Worm (Caenorhabditis elegans): ENCODE data around the gene Y58A7A.5.

Gene Y58A7A.5

DNA sequence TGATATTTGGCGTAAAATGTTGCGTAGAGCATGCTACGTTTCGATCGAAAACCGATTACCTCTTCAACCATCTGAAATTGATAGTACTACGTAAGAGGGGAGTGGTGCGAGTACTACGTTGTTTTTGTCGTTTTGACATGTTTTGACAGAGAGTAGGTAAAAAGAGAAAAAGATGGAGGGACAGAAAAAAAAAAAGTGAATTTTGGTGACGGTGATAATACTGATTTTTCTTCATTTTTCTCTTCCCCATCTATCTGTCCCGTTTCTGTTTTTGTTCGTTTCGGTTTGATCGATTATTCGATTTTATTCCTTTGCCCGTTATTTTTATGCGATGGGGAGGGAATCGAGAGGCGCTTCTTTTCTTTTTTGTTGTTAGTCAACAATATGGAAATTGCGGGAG is 45.8 kb downstream of the Y58A7A.5 start, which contains the start of gene K11D12.8:
Gene K11D12.8 (minus strand): TSS at position 77 of the 400 bp plus-strand sequence.
- TF ChIP-seq dmd-4 (tag; optimal IDR thresholded peaks at IDR 0.05) (no peak), gmeb-1 (tag; optimal IDR thresholded peaks at IDR 0.05) (no peak), elt-3 (tag; optimal IDR thresholded peaks at IDR 0.05) (no peak), ztf-11 (tag; optimal IDR thresholded peaks at IDR 0.05) (no peak), nhr-11 (tag; optimal IDR thresholded peaks at IDR 0.05) (no peak), aly-2 (tag; optimal IDR thresholded peaks at IDR 0.05) (no peak), nhr-23 (tag; optimal IDR thresholded peaks at IDR 0.05) (no peak), snpc-4 (tag; optimal IDR thresholded peaks at IDR 0.05) (no peak), skn-1 (tag; optimal IDR thresholded peaks at IDR 0.05) (no peak), ztf-4 (tag; optimal IDR thresholded peaks at IDR 0.05) (no peak), ama-1 (optimal IDR thresholded peaks at IDR 0.05) (no peak), lin-13 (GFP tag; optimal IDR thresholded peaks at IDR 0.05) (no peak), R02D3.7 (tag; optimal IDR thresholded peaks at IDR 0.05) (no peak), unc-55 (GFP tag; optimal IDR thresholded peaks at IDR 0.05) (no peak), sma-9 (GFP tag; optimal IDR thresholded peaks at IDR 0.05) (no peak), sma-9 (tag; optimal IDR thresholded peaks at IDR 0.05) (no peak), ceh-16 (tag; optimal IDR thresholded peaks at IDR 0.05) (no peak), zag-1 (tag; optimal IDR thresholded peaks at IDR 0.05) (no peak), mab-5 (tag; optimal IDR thresholded peaks at IDR 0.05) (no peak), nhr-129 (tag; optimal IDR thresholded peaks at IDR 0.05) (no peak), fos-1 (tag; optimal IDR thresholded peaks at IDR 0.05) (no peak)

DNA sequence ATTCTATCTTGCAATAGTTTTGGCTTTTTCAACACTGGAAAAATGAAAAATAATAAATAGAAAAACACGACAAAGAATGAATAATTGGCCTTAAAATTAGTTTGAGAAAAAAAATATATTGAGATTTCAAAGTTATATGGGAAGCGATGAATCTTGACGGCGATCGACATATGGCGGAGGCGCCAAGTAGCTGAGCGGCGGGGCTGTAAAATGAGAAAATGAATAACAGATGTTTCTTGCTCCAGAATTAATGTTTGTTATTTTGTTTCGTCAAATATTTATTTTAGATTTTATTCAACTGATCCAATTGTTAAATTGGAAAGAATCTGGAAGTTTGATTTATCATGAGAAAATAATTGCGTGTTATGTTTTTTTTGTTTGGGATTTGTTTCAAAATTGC is 47.2 kb downstream of the Y58A7A.5 start, which contains the start of gene K11D12.11:
Gene K11D12.11 (minus strand): TSS at position 42 of the 400 bp plus-strand sequence.
- no peak for TF ChIP-seq nhr-6 (tag; optimal IDR thresholded peaks at IDR 0.05)
- no peak for TF ChIP-seq sem-4 (tag; optimal IDR thresholded peaks at IDR 0.05)
- TF ChIP-seq F13H6.1 (tag; optimal IDR thresholded peaks at IDR 0.05): no peak

ce11 chrV:5038449-5038848 is 48.3 kb downstream of the Y58A7A.5 start:
- TF ChIP-seq ztf-4 (tag; optimal IDR thresholded peaks at IDR 0.05) (no peak), skn-1 (tag; optimal IDR thresholded peaks at IDR 0.05) (no peak), gmeb-1 (tag; optimal IDR thresholded peaks at IDR 0.05) (no peak), aly-2 (tag; optimal IDR thresholded peaks at IDR 0.05) (no peak), nhr-25 (tag; optimal IDR thresholded peaks at IDR 0.05) (peak; percentile 27), ama-1 (optimal IDR thresholded peaks at IDR 0.05) (no peak)

- TF ChIP-seq fos-1 (tag; optimal IDR thresholded peaks at IDR 0.05) (no peak), nhr-6 (tag; optimal IDR thresholded peaks at IDR 0.05) (no peak), nhr-129 (tag; optimal IDR thresholded peaks at IDR 0.05) (no peak), sem-4 (tag; optimal IDR thresholded peaks at IDR 0.05) (no peak), nhr-21 (tag; optimal IDR thresholded peaks at IDR 0.05) (no peak), crh-2 (tag; optimal IDR thresholded peaks at IDR 0.05) (no peak)
These were observed 50.4 kb downstream of the Y58A7A.5 start, which contains the start of gene K11D12.7 for ce11 chrV:5036364-5036763. Gene K11D12.7 (minus strand): TSS chrV:5036464.

Measured in whole organism, L2 larva.